Worm (Caenorhabditis elegans) whole organism, L2 larva: ENCODE data around the gene mrpl-46.

Experiments used
- C34F6.9 ChIP-seq: fragments of 150-350 bp; optimal IDR thresholded peaks from 2 replicates; lab custom pipeline; 2014; ENCODE audit warnings: missing biosample characterization, missing genetic modification characterization
- F13H6.1 ChIP-seq: sonication (generic microtip); optimal IDR thresholded peaks from 2 replicates; lab custom pipeline; 2016; ENCODE audit warnings: missing genetic modification characterization, missing compliant biosample characterization
- R02D3.7 ChIP-seq: fragments of 150-350 bp; optimal IDR thresholded peaks from 2 replicates; lab custom pipeline; 2014; ENCODE audit warnings: missing biosample characterization, missing genetic modification characterization
- Y55F3AM.14 ChIP-seq: fragments of 200-800 bp; sonication (Bioruptor generic); optimal IDR thresholded peaks from 2 replicates; lab custom pipeline; 2018; ENCODE audit warnings: mild to moderate bottlenecking, missing genetic modification characterization, missing compliant biosample characterization
- ZK546.5 ChIP-seq: sonication (generic microtip); optimal IDR thresholded peaks from 2 replicates; lab custom pipeline; 2017; ENCODE audit warnings: missing biosample characterization, missing genetic modification characterization
- alr-1 ChIP-seq: fragments of 150-350 bp; optimal IDR thresholded peaks from 2 replicates; lab custom pipeline; 2014; ENCODE audit warnings: missing biosample characterization, missing genetic modification characterization
- aly-2 ChIP-seq: fragments of 150-350 bp; optimal IDR thresholded peaks from 2 replicates; lab custom pipeline; 2014; ENCODE audit warnings: missing biosample characterization, missing genetic modification characterization
- ama-1 ChIP-seq: fragments of 150-350 bp; optimal IDR thresholded peaks from 2 replicates; lab custom pipeline; 2018; ENCODE audit warnings: inconsistent platforms
- blmp-1 ChIP-seq: sonication (generic microtip); optimal IDR thresholded peaks from 2 replicates; lab custom pipeline; 2017; ENCODE audit warnings: missing genetic modification characterization, mild to moderate bottlenecking, missing compliant biosample characterization, antibody characterized with exemption, moderate library complexity; ENCODE audit not compliant: insufficient read depth
- ceh-16 ChIP-seq: fragments of 150-350 bp; optimal IDR thresholded peaks from 2 replicates; lab custom pipeline; 2014; ENCODE audit warnings: missing biosample characterization, missing genetic modification characterization
- ceh-82 ChIP-seq: fragments of 150-350 bp; optimal IDR thresholded peaks from 2 replicates; lab custom pipeline; 2014; ENCODE audit warnings: missing biosample characterization, missing genetic modification characterization
- crh-2 ChIP-seq: sonication (generic microtip); optimal IDR thresholded peaks from 2 replicates; lab custom pipeline; 2017; ENCODE audit warnings: missing biosample characterization, missing genetic modification characterization
- dmd-4 ChIP-seq: sonication (generic microtip); optimal IDR thresholded peaks from 2 replicates; lab custom pipeline; 2017; ENCODE audit warnings: missing biosample characterization, missing genetic modification characterization
- egl-27 ChIP-seq: sonication (generic microtip); optimal IDR thresholded peaks from 3 replicates; lab custom pipeline; 2017; ENCODE audit warnings: missing biosample characterization, missing genetic modification reagents, missing genetic modification characterization
- elt-1 ChIP-seq: fragments of 150-350 bp; optimal IDR thresholded peaks from 2 replicates; lab custom pipeline; 2014; ENCODE audit warnings: missing biosample characterization, missing genetic modification characterization
- elt-3 ChIP-seq: sonication (generic microtip); optimal IDR thresholded peaks from 2 replicates; lab custom pipeline; 2017; ENCODE audit warnings: missing biosample characterization, missing genetic modification characterization
- fos-1 ChIP-seq: fragments of 150-350 bp; optimal IDR thresholded peaks from 2 replicates; lab custom pipeline; 2014; ENCODE audit warnings: missing biosample characterization, missing genetic modification characterization
- gmeb-1 ChIP-seq: fragments of 150-350 bp; optimal IDR thresholded peaks from 2 replicates; lab custom pipeline; 2014; ENCODE audit warnings: missing biosample characterization, missing genetic modification characterization
- lin-11 ChIP-seq: fragments of 150-350 bp; sonication (generic microtip); optimal IDR thresholded peaks from 2 replicates; lab custom pipeline; 2014; ENCODE audit warnings: missing biosample characterization, missing genetic modification characterization, inconsistent platforms, mixed read lengths
- lin-13 ChIP-seq: fragments of 150-350 bp; optimal IDR thresholded peaks from 2 replicates; lab custom pipeline; 2014; ENCODE audit warnings: missing biosample characterization, missing genetic modification reagents, missing genetic modification characterization
- lin-39 ChIP-seq: fragments of 150-350 bp; optimal IDR thresholded peaks from 2 replicates; lab custom pipeline; 2014; ENCODE audit warnings: missing biosample characterization, missing genetic modification reagents, missing genetic modification characterization
- lsy-2 ChIP-seq, 2 experiments: fragments of 150-350 bp in 1 of 2; sonication (generic microtip) in 1 of 2; optimal IDR thresholded peaks; 2 replicates each; lab custom pipeline; 2014 to 2017; ENCODE audit warnings: missing biosample characterization in 2 of 2, missing genetic modification characterization in 2 of 2
- mab-5 ChIP-seq: fragments of 150-350 bp; optimal IDR thresholded peaks from 2 replicates; lab custom pipeline; 2014; ENCODE audit warnings: missing biosample characterization, missing genetic modification characterization
- mbf-1 ChIP-seq: sonication (generic microtip); optimal IDR thresholded peaks from 2 replicates; lab custom pipeline; 2017; ENCODE audit warnings: missing biosample characterization, missing genetic modification characterization
- mdl-1 ChIP-seq, 2 experiments: fragments of 150-350 bp in 1 of 2; sonication (generic microtip) in 1 of 2; optimal IDR thresholded peaks; 2 replicates each; lab custom pipeline; 2017; ENCODE audit warnings: missing biosample characterization in 2 of 2, missing genetic modification characterization in 2 of 2
- nhr-10 ChIP-seq: sonication (generic microtip); optimal IDR thresholded peaks from 2 replicates; lab custom pipeline; 2017; ENCODE audit warnings: missing biosample characterization, missing genetic modification characterization
- nhr-12 ChIP-seq: fragments of 150-350 bp; optimal IDR thresholded peaks from 2 replicates; lab custom pipeline; 2014; ENCODE audit warnings: missing biosample characterization, missing genetic modification characterization
- nhr-129 ChIP-seq: fragments of 150-350 bp; optimal IDR thresholded peaks from 2 replicates; lab custom pipeline; 2014; ENCODE audit warnings: missing biosample characterization, missing genetic modification characterization
- nhr-23 ChIP-seq: fragments of 150-350 bp; optimal IDR thresholded peaks from 2 replicates; lab custom pipeline; 2014; ENCODE audit warnings: missing biosample characterization, missing genetic modification reagents, missing genetic modification characterization
- nhr-25 ChIP-seq: fragments of 150-350 bp; sonication (generic microtip); optimal IDR thresholded peaks from 3 replicates; lab custom pipeline; 2014; ENCODE audit warnings: missing biosample characterization, missing genetic modification characterization
- nhr-6 ChIP-seq: fragments of 150-350 bp; optimal IDR thresholded peaks from 2 replicates; lab custom pipeline; 2014; ENCODE audit warnings: missing biosample characterization, missing genetic modification characterization
- nhr-77 ChIP-seq: fragments of 150-350 bp; optimal IDR thresholded peaks from 2 replicates; lab custom pipeline; 2014; ENCODE audit warnings: missing biosample characterization, missing genetic modification characterization
- peb-1 ChIP-seq: fragments of 150-350 bp; optimal IDR thresholded peaks from 2 replicates; lab custom pipeline; 2014; ENCODE audit warnings: missing biosample characterization, missing genetic modification characterization
- sem-4 ChIP-seq: fragments of 150-350 bp; optimal IDR thresholded peaks from 2 replicates; lab custom pipeline; 2014; ENCODE audit warnings: missing biosample characterization, missing genetic modification reagents, missing genetic modification characterization
- skn-1 ChIP-seq: sonication (generic microtip); optimal IDR thresholded peaks from 2 replicates; lab custom pipeline; 2017; ENCODE audit warnings: missing biosample characterization, missing genetic modification characterization
- sma-3 ChIP-seq: sonication (generic microtip); optimal IDR thresholded peaks from 2 replicates; lab custom pipeline; 2016; ENCODE audit warnings: missing genetic modification reagents, missing genetic modification characterization, missing compliant biosample characterization
- snpc-4 ChIP-seq: fragments of 150-350 bp; optimal IDR thresholded peaks from 2 replicates; lab custom pipeline; 2014; ENCODE audit warnings: missing biosample characterization, missing genetic modification characterization
- unc-39 ChIP-seq: fragments of 150-350 bp; optimal IDR thresholded peaks from 2 replicates; lab custom pipeline; 2014; ENCODE audit warnings: missing biosample characterization, missing genetic modification characterization
- unc-55 ChIP-seq: fragments of 150-350 bp; sonication (generic microtip); optimal IDR thresholded peaks from 3 replicates; lab custom pipeline; 2014; ENCODE audit warnings: missing biosample characterization, missing genetic modification reagents, missing genetic modification characterization
- unc-62 ChIP-seq: fragments of 150-350 bp; optimal IDR thresholded peaks from 2 replicates; lab custom pipeline; 2014; ENCODE audit warnings: missing biosample characterization, missing genetic modification reagents, missing genetic modification characterization
- zag-1 ChIP-seq: fragments of 150-350 bp; optimal IDR thresholded peaks from 2 replicates; lab custom pipeline; 2014; ENCODE audit warnings: missing biosample characterization, missing genetic modification characterization
- ztf-1 ChIP-seq: fragments of 200-800 bp; sonication (Bioruptor generic); conservative IDR thresholded peaks from 2 replicates; pipeline ENCODE4 v1.3.6; 2022; ENCODE audit warnings: missing genetic modification characterization, missing compliant biosample characterization
- ztf-11 ChIP-seq: sonication (generic microtip); optimal IDR thresholded peaks from 2 replicates; lab custom pipeline; 2017; ENCODE audit warnings: missing biosample characterization, missing genetic modification characterization
- ztf-4 ChIP-seq: fragments of 150-350 bp; optimal IDR thresholded peaks from 2 replicates; lab custom pipeline; 2014; ENCODE audit warnings: missing biosample characterization, missing genetic modification characterization

mrpl-46 gene

DNA sequence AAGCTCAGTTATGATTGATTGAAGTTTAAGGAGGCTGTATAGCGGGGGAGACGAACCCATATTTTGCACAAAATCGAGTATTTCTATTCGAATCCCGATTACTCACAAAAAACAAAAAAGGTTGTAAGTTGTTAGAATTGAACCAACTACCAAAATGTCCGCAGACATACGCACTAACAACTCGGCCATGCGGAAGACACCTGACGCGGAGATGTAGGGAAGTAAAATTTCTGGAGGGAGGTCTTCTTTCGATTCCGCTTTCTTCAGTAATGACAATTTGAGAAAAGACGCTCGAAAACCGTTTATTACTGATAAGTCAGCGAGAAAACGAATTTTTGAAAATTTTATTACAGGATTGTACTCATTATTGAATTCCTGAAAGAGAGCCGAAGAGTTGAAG is 17.3 kb downstream of the mrpl-46 start:
- TF ChIP-seq snpc-4 (tag; lab: Kevin White, UChicago) (no peak), ceh-82 (tag; lab: Kevin White, UChicago) (no peak), nhr-77 (no peak), elt-3 (tag; lab: Kevin White, UChicago) (no peak), elt-1 (tag; lab: Kevin White, UChicago) (no peak), nhr-12 (tag; lab: Kevin White, UChicago) (no peak), ZK546.5 (tag; lab: Kevin White, UChicago) (no peak), ztf-11 (tag; lab: Kevin White, UChicago) (no peak), crh-2 (tag; lab: Kevin White, UChicago) (no peak), dmd-4 (no peak), R02D3.7 (tag; lab: Kevin White, UChicago) (no peak), ztf-1 (GFP tag; lab: Robert Waterston, UW) (no peak), alr-1 (tag; lab: Kevin White, UChicago) (no peak), mdl-1 (tag; optimal IDR thresholded peaks at IDR 0.05; lab: Kevin White, UChicago) (no peak), skn-1 (tag; lab: Kevin White, UChicago) (no peak), ama-1 (no peak), nhr-23 (no peak), lin-13 (GFP tag; lab: Kevin White, UChicago) (no peak), sma-3 (GFP tag; lab: Kevin White, UChicago) (no peak)

DNA sequence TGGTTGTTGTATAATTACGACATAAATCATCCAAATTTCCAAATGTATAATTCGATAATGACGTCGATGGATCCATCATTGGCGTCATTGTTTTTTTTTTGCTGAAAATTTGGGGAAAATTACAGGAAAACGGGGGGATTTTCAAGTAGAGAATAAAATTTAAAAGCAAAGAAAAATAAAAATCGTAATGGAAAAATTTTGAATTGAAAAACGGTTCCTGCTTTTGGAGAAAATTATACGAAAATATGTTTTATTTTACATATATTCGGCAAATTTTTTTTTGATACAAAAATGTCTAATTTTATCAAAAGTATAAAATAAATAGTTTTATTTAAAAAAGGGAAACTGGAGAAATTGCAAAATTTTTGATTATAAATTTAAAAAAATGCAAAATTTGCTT is 24.2 kb downstream of the mrpl-46 start, which contains the start of gene zipt-15:
Gene zipt-15, minus strand, starts transcription at position 101 of the 400 bp plus-strand sequence.
- TF ChIP-seq Y55F3AM.14 (GFP tag; lab: Kevin White, UChicago) (no peak), skn-1 (tag; lab: Kevin White, UChicago) (no peak), ceh-82 (tag; lab: Kevin White, UChicago) (no peak), aly-2 (tag; lab: Kevin White, UChicago) (no peak), blmp-1 (tag; lab: Kevin White, UChicago) (no peak), unc-62 (GFP tag; lab: Kevin White, UChicago) (no peak), sem-4 (tag; lab: Kevin White, UChicago) (no peak), ztf-11 (tag; lab: Kevin White, UChicago) (no peak), C34F6.9 (tag; lab: Kevin White, UChicago) (no peak), lin-11 (no peak), lin-39 (tag; lab: Kevin White, UChicago) (no peak), zag-1 (tag; lab: Kevin White, UChicago) (no peak), R02D3.7 (tag; lab: Kevin White, UChicago) (no peak), fos-1 (tag; lab: Kevin White, UChicago) (no peak)

DNA sequence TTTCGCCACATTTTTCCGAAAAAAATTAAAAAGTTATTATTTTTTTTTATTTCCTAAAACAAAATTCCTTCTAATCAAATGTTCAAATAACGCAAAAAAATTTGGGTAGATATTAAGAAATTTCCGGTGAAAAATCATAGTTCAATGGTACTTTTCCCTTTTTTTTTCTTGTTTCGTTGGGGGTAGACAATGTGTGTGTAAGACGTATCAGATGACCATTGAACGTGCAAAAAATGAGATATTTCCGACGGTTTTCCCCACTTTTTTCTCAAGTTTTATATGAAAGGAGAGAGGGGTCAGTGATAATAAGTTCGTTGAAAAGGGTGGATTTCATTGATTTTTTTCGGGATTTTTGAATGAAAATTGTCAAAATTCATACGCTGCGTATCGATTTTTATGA is 25.5 kb downstream of the mrpl-46 start:
- TF ChIP-seq ztf-4 (tag; lab: Kevin White, UChicago): no peak
- TF ChIP-seq lin-39 (tag; lab: Kevin White, UChicago): no peak
- TF ChIP-seq elt-1 (tag; lab: Kevin White, UChicago): no peak
- no peak for TF ChIP-seq mdl-1 (tag; optimal IDR thresholded peaks at IDR 0.05; lab: Kevin White, UChicago)

DNA sequence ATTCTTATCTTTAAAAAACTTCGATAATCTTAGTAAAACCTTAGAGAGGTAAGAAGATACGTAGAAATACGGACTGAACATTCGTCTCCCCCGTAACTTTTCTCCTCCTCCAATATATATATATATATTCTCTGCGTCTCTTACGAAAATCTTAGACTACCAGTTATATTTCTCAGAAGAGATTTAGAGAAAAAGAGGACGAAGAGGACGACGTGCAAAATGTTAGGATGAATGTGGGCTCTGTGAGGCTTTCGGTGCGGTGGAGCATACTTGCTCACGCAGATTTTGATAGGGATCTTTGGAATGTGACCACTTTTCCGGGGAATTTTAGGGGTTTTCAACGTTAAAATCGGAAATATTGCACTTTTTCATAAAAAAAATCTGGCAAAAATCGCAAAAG is 27.8 kb downstream of the mrpl-46 start:
- TF ChIP-seq blmp-1 (tag; lab: Kevin White, UChicago) (no peak), ceh-16 (tag; lab: Kevin White, UChicago) (peak; percentile 1), gmeb-1 (tag; lab: Kevin White, UChicago) (peak; percentile 6), mab-5 (peak; percentile 63), lsy-2 (tag; optimal IDR thresholded peaks at IDR 0.05; lab: Kevin White, UChicago) (peak; percentile 65 to 88), crh-2 (tag; lab: Kevin White, UChicago) (peak; percentile 81), lin-39 (tag; lab: Kevin White, UChicago) (no peak), egl-27 (tag; lab: Kevin White, UChicago) (peak; percentile 26), lin-11 (peak; percentile 26), sem-4 (tag; lab: Kevin White, UChicago) (peak; percentile 76), Y55F3AM.14 (GFP tag; lab: Kevin White, UChicago) (no peak), mdl-1 (tag; optimal IDR thresholded peaks at IDR 0.05; lab: Kevin White, UChicago) (peak; percentile 46 to 49), F13H6.1 (tag; lab: Kevin White, UChicago) (peak; percentile 64), peb-1 (no peak), nhr-12 (tag; lab: Kevin White, UChicago) (no peak), ztf-4 (tag; lab: Kevin White, UChicago) (no peak), mbf-1 (tag; lab: Kevin White, UChicago) (no peak), R02D3.7 (tag; lab: Kevin White, UChicago) (no peak), fos-1 (tag; lab: Kevin White, UChicago) (peak; percentile 46), nhr-23 (no peak), ama-1 (peak; percentile 24), alr-1 (tag; lab: Kevin White, UChicago) (no peak), unc-55 (GFP tag; lab: Kevin White, UChicago) (peak; percentile 97), elt-3 (tag; lab: Kevin White, UChicago) (no peak), skn-1 (tag; lab: Kevin White, UChicago) (peak; percentile 33), lin-13 (GFP tag; lab: Kevin White, UChicago) (peak; percentile 88), C34F6.9 (tag; lab: Kevin White, UChicago) (peak; percentile 96), snpc-4 (tag; lab: Kevin White, UChicago) (peak; percentile 84), nhr-77 (no peak), unc-39 (tag; lab: Kevin White, UChicago) (no peak), nhr-25 (tag; lab: Kevin White, UChicago) (peak; percentile 63), nhr-129 (tag; lab: Kevin White, UChicago) (peak; percentile 74), nhr-6 (tag; lab: Kevin White, UChicago) (peak; percentile 35), unc-62 (GFP tag; lab: Kevin White, UChicago) (no peak), ceh-82 (tag; lab: Kevin White, UChicago) (no peak), nhr-10 (no peak)
